Worm (Caenorhabditis elegans) whole organism, L1 larva: ENCODE data around the gene R05C11.4.

ENCODE experiments used
- C16A3.4 ChIP-seq: fragments of 150-350 bp; optimal IDR thresholded peaks from 2 replicates; lab custom pipeline; 2014; ENCODE audit warnings: missing biosample characterization, missing genetic modification characterization
- aly-2 ChIP-seq: fragments of 150-350 bp; optimal IDR thresholded peaks from 2 replicates; lab custom pipeline; 2014; ENCODE audit warnings: missing biosample characterization, missing genetic modification characterization
- ama-1 ChIP-seq: fragments of 150-350 bp; optimal IDR thresholded peaks from 2 replicates; lab custom pipeline; 2014
- blmp-1 ChIP-seq: fragments of 150-350 bp; optimal IDR thresholded peaks from 2 replicates; lab custom pipeline; 2014; ENCODE audit warnings: missing biosample characterization, missing genetic modification characterization
- ceh-63 ChIP-seq: fragments of 200-800 bp; sonication (Bioruptor generic); optimal IDR thresholded peaks from 2 replicates; lab custom pipeline; 2018; ENCODE audit warnings: mild to moderate bottlenecking, missing genetic modification characterization, missing compliant biosample characterization
- efl-1 ChIP-seq, 4 experiments: fragments of 150-350 bp; optimal IDR thresholded peaks in 3 of 4; peaks in 1 of 4; 1 replicate in 1 of 4; 2 replicates in 3 of 4; lab custom pipeline; 2014; ENCODE audit warnings: missing biosample characterization in 2 of 4, missing genetic modification characterization in 2 of 4, missing genetic modification reagents in 2 of 4
- efl-3 ChIP-seq: fragments of 200-800 bp; sonication (Bioruptor generic); optimal IDR thresholded peaks from 2 replicates; lab custom pipeline; 2018; ENCODE audit warnings: mild to moderate bottlenecking, missing genetic modification characterization, missing compliant biosample characterization
- egl-13 ChIP-seq: sonication (generic microtip); optimal IDR thresholded peaks from 2 replicates; lab custom pipeline; 2016; ENCODE audit warnings: missing genotype, missing genetic modification reagents, missing genetic modification characterization, missing compliant biosample characterization
- elt-3 ChIP-seq, 6 experiments: fragments of 150-350 bp in 1 of 6; sonication (generic microtip); optimal IDR thresholded peaks; 2 replicates each; lab custom pipeline; 2017 to 2018; ENCODE audit warnings: missing biosample characterization in 6 of 6, missing genetic modification characterization in 6 of 6, inconsistent platforms in 1 of 6
- fkh-10 ChIP-seq: sonication (generic microtip); optimal IDR thresholded peaks from 2 replicates; lab custom pipeline; 2017; ENCODE audit warnings: missing biosample characterization, missing genetic modification reagents, missing genetic modification characterization
- fkh-8 ChIP-seq: sonication (generic microtip); optimal IDR thresholded peaks from 2 replicates; lab custom pipeline; 2016; ENCODE audit warnings: mild to moderate bottlenecking, missing genetic modification characterization, missing compliant biosample characterization
- fos-1 ChIP-seq: fragments of 150-350 bp; optimal IDR thresholded peaks from 2 replicates; lab custom pipeline; 2014; ENCODE audit warnings: missing biosample characterization, missing genetic modification characterization
- hlh-17 ChIP-seq: fragments of 200-800 bp; sonication (Bioruptor generic); optimal IDR thresholded peaks from 2 replicates; lab custom pipeline; 2018; ENCODE audit warnings: missing genetic modification characterization, mild to moderate bottlenecking, missing compliant biosample characterization, moderate library complexity, borderline replicate concordance
- lin-13 ChIP-seq: fragments of 150-350 bp; optimal IDR thresholded peaks from 2 replicates; lab custom pipeline; 2014; ENCODE audit warnings: missing biosample characterization, missing genetic modification reagents, missing genetic modification characterization
- lin-14 ChIP-seq: fragments of 200-800 bp; sonication (Bioruptor generic); optimal IDR thresholded peaks from 2 replicates; lab custom pipeline; 2018; ENCODE audit warnings: mild to moderate bottlenecking, missing genetic modification characterization, moderate library complexity, missing compliant biosample characterization
- lin-15B ChIP-seq: fragments of 150-350 bp; sonication (generic microtip); optimal IDR thresholded peaks from 3 replicates; lab custom pipeline; 2014; ENCODE audit warnings: missing biosample characterization, missing genetic modification characterization
- lin-39 ChIP-seq: fragments of 150-350 bp; optimal IDR thresholded peaks from 2 replicates; lab custom pipeline; 2014; ENCODE audit warnings: missing biosample characterization, missing genetic modification reagents, missing genetic modification characterization
- lir-3 ChIP-seq: sonication (generic microtip); optimal IDR thresholded peaks from 2 replicates; lab custom pipeline; 2016; ENCODE audit warnings: mild to moderate bottlenecking, missing genetic modification characterization, moderate library complexity, missing compliant biosample characterization; ENCODE audit not compliant: poor library complexity
- lsy-2 ChIP-seq, 2 experiments: fragments of 150-350 bp; optimal IDR thresholded peaks; 2 replicates each; lab custom pipeline; 2014; ENCODE audit warnings: missing biosample characterization in 2 of 2, missing genetic modification characterization in 2 of 2
- nhr-19 ChIP-seq: fragments of 200-800 bp; sonication (Bioruptor generic); conservative IDR thresholded peaks from 2 replicates; pipeline ENCODE4 v1.3.6; 2022; ENCODE audit warnings: missing genetic modification characterization, missing compliant biosample characterization
- nhr-47 ChIP-seq: sonication (generic microtip); optimal IDR thresholded peaks from 2 replicates; lab custom pipeline; 2016; ENCODE audit warnings: mild to moderate bottlenecking, missing genetic modification characterization, moderate library complexity, missing compliant biosample characterization
- nhr-71 ChIP-seq: sonication (generic microtip); optimal IDR thresholded peaks from 2 replicates; lab custom pipeline; 2016; ENCODE audit warnings: mild to moderate bottlenecking, missing genetic modification characterization, moderate library complexity, missing compliant biosample characterization
- nhr-85 ChIP-seq: sonication (generic microtip); peaks from one replicate; lab custom pipeline; 2016; ENCODE audit warnings: missing genetic modification characterization, inconsistent platforms, missing compliant biosample characterization
- nhr-90 ChIP-seq: sonication (generic microtip); optimal IDR thresholded peaks from 2 replicates; lab custom pipeline; 2016; ENCODE audit warnings: mild to moderate bottlenecking, missing genetic modification characterization, missing compliant biosample characterization; ENCODE audit not compliant: poor library complexity
- rnt-1 ChIP-seq: sonication (generic microtip); optimal IDR thresholded peaks from 2 replicates; lab custom pipeline; 2016; ENCODE audit warnings: mild to moderate bottlenecking, missing genetic modification characterization, moderate library complexity, missing compliant biosample characterization
- snu-23 ChIP-seq: sonication (generic microtip); optimal IDR thresholded peaks from 2 replicates; lab custom pipeline; 2016; ENCODE audit warnings: missing genetic modification characterization, missing compliant biosample characterization
- sptf-1 ChIP-seq: fragments of 150-350 bp; optimal IDR thresholded peaks from 2 replicates; lab custom pipeline; 2014; ENCODE audit warnings: missing biosample characterization, missing genetic modification characterization
- sup-37 ChIP-seq: fragments of 200-800 bp; sonication (Bioruptor generic); optimal IDR thresholded peaks from 2 replicates; lab custom pipeline; 2018; ENCODE audit warnings: mild to moderate bottlenecking, missing genetic modification characterization, missing compliant biosample characterization
- swsn-7 ChIP-seq: sonication (generic microtip); optimal IDR thresholded peaks from 2 replicates; lab custom pipeline; 2016; ENCODE audit warnings: missing genetic modification characterization, missing compliant biosample characterization
- tbx-2 ChIP-seq: sonication (generic microtip); optimal IDR thresholded peaks from 2 replicates; lab custom pipeline; 2016; ENCODE audit warnings: missing genetic modification characterization, missing compliant biosample characterization
- tlp-1 ChIP-seq: fragments of 150-350 bp; optimal IDR thresholded peaks from 2 replicates; lab custom pipeline; 2014; ENCODE audit warnings: missing biosample characterization, missing genetic modification characterization
- unc-30 ChIP-seq: sonication (generic microtip); optimal IDR thresholded peaks from 2 replicates; lab custom pipeline; 2017; ENCODE audit warnings: missing biosample characterization, missing genetic modification characterization
- unc-62 ChIP-seq: fragments of 150-350 bp; optimal IDR thresholded peaks from 2 replicates; lab custom pipeline; 2014; ENCODE audit warnings: missing biosample characterization, missing genetic modification reagents, missing genetic modification characterization
- vab-15 ChIP-seq: sonication (generic microtip); optimal IDR thresholded peaks from 2 replicates; lab custom pipeline; 2017; ENCODE audit warnings: missing genotype, mild to moderate bottlenecking, missing genetic modification characterization, missing compliant biosample characterization

Gene R05C11.4

DNA sequence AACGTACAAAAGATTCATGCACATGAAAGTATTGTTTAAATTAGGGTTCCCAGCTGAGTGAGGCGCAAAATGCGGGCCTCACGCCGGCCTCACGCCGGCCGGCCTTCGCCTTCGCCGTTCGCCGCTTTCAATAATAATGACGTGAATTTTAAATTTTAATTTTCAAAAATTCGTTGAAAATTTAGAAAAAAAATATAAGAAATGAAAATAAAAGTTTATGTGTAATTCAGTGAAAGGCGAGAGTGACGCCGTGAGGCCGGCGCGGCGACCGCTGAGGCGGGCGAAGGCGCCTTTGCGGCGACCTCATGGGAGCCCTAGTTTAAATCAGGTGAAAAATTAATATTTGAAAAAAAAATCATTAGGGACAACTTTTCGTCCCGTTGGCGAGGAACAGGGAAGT, 6.2 kb downstream of the R05C11.4 start:
- TF ChIP-seq lin-13 (GFP tag; lab: Kevin White, UChicago) = no peak
- no peak for TF ChIP-seq blmp-1 (tag; lab: Kevin White, UChicago)
- TF ChIP-seq snu-23 (GFP tag; lab: Kevin White, UChicago) = no peak
- no peak for TF ChIP-seq lin-14 (GFP tag; lab: Kevin White, UChicago)
- no peak for TF ChIP-seq tlp-1
- no peak for TF ChIP-seq lsy-2 (tag; optimal IDR thresholded peaks at IDR 0.05; lab: Kevin White, UChicago)
- no peak for TF ChIP-seq fkh-10 (GFP tag; lab: Kevin White, UChicago)
- TF ChIP-seq, all 84 proteins: peak for 0

DNA sequence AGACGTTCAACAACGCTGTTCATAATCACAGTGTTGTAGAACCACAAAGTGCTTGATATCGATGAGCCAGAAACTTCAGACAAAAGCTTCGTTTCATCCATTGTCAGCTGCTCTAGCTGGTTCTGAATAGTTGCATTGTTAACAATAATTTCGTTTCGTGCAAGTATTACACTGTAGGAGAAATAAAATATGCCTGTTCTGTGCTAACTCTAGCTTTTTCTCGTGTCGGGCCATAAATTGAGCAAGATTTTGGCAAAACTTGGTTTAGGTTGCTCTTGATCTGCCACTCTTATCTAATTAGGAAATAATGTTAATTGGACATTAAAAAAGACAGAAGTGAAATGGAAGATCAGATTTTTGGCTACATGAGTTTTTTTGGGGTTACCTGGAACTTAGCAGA, 7.7 kb downstream of the R05C11.4 start, which contains the start of gene R05C11.2:
R05C11.2 (minus strand) TSS at position 101 of the 400 bp plus-strand sequence.
- no peak for TF ChIP-seq sup-37 (GFP tag; lab: Kevin White, UChicago)
- no peak for TF ChIP-seq lir-3 (tag; lab: Kevin White, UChicago)
- no peak for TF ChIP-seq efl-1 (optimal IDR thresholded peaks at IDR 0.05; lab: Kevin White, UChicago)
- peak in 1 of 2 experiments; percentile 88 for TF ChIP-seq efl-1 (GFP tag; optimal IDR thresholded peaks at IDR 0.05 in 1 of 2; lab: Kevin White, UChicago)

ce11 chrIV:2065895-2066294, 14.6 kb downstream of the R05C11.4 start, which contains the start of gene arrd-26:
arrd-26 (plus strand) TSS chrIV:2066195.
- TF ChIP-seq lin-14 (GFP tag; lab: Kevin White, UChicago) (peak; percentile 34), blmp-1 (tag; lab: Kevin White, UChicago) (no peak), efl-1 (optimal IDR thresholded peaks at IDR 0.05; lab: Kevin White, UChicago) (no peak), efl-1 (GFP tag; optimal IDR thresholded peaks at IDR 0.05 in 1 of 2; lab: Kevin White, UChicago) (peak in 1 of 2 experiments; percentile 85)

DNA sequence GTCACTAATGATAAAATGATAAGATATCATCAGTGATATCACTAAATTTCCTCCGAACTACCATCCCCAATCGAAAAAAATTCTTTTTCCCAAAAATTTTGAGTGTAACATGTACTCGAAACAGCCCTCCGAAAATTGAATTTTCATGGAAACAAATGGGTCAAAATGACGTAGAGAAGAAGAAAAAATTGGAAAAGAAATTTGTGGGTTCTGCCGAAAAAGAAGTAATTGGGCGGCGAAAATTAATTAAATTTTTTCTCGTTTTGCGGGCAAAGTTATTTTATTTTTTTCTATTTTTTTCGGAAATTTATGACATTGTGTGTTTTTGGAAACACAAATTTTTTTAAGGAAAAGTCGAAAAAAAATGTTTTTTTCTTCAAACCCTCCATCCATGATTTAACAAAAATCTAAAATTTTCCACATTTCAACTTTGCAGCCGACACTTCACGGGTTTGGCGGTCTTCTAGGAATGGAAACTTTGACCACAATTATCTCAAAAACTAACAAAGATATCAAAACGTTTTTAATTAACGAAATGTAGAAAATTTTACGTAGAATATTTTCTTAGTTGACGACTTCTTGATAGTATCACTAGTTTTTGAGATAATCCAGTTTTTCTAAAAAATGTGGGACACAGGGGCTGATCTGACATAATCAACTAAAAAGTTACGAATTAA, 26.0 kb downstream of the R05C11.4 start:
- TF ChIP-seq tbx-2 (tag; lab: Kevin White, UChicago) (peak; percentile 34), nhr-90 (tag; lab: Kevin White, UChicago) (no peak), lin-39 (tag; lab: Kevin White, UChicago) (no peak), snu-23 (GFP tag; lab: Kevin White, UChicago) (no peak), swsn-7 (no peak), nhr-71 (tag; lab: Kevin White, UChicago) (peak; percentile 52), efl-1 (optimal IDR thresholded peaks at IDR 0.05; lab: Kevin White, UChicago) (no peak), efl-1 (GFP tag; optimal IDR thresholded peaks at IDR 0.05 in 1 of 2; lab: Kevin White, UChicago) (peak in 1 of 2 experiments; percentile 54), blmp-1 (tag; lab: Kevin White, UChicago) (no peak), nhr-47 (tag; lab: Kevin White, UChicago) (peak; percentile 48), lin-14 (GFP tag; lab: Kevin White, UChicago) (peak; percentile 52), fkh-8 (tag; lab: Kevin White, UChicago) (peak; percentile 37), unc-62 (GFP tag; lab: Kevin White, UChicago) (no peak), elt-3 (tag; optimal IDR thresholded peaks at IDR 0.05; lab: Kevin White, UChicago) (peak in 1 of 6 experiments; percentile 0), hlh-17 (no peak), ceh-63 (GFP tag; lab: Kevin White, UChicago) (no peak)

DNA sequence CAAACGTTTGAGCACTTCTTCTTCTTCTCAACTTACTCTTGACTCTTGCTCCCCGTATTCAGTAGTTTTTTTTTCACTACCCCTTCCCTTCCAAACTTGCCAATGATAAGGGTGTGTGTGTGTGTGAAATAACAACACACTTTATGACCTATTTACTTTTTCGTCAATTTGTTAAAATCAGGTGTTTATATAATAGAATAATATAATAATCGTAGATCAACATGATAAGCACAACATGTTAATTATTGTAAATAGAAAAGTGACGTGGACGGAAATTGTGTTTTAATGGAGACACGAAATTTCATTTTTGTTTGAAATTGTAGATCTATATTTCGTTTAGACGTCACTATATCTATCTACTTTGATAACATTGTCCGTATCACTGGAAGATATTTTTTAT, 29.0 kb downstream of the R05C11.4 start:
- TF ChIP-seq nhr-85 (tag; lab: Kevin White, UChicago) (no peak), C16A3.4 (tag; lab: Kevin White, UChicago) (no peak), elt-3 (tag; optimal IDR thresholded peaks at IDR 0.05; lab: Kevin White, UChicago) (no peak), nhr-19 (GFP tag; lab: Robert Waterston, UW) (no peak), unc-30 (tag; lab: Kevin White, UChicago) (no peak), lin-15B (tag; lab: Kevin White, UChicago) (no peak), efl-3 (GFP tag; lab: Kevin White, UChicago) (no peak), egl-13 (tag; lab: Kevin White, UChicago) (no peak), hlh-17 (no peak), vab-15 (tag; lab: Kevin White, UChicago) (no peak), lsy-2 (tag; optimal IDR thresholded peaks at IDR 0.05; lab: Kevin White, UChicago) (no peak), fos-1 (tag; lab: Kevin White, UChicago) (no peak), rnt-1 (no peak), sptf-1 (tag; lab: Kevin White, UChicago) (no peak), ama-1 (lab: Kevin White, UChicago) (no peak), aly-2 (tag; lab: Kevin White, UChicago) (no peak), lin-14 (GFP tag; lab: Kevin White, UChicago) (no peak)
